Worm (Caenorhabditis elegans): ENCODE measurements around the gene cnc-7.

DNA sequence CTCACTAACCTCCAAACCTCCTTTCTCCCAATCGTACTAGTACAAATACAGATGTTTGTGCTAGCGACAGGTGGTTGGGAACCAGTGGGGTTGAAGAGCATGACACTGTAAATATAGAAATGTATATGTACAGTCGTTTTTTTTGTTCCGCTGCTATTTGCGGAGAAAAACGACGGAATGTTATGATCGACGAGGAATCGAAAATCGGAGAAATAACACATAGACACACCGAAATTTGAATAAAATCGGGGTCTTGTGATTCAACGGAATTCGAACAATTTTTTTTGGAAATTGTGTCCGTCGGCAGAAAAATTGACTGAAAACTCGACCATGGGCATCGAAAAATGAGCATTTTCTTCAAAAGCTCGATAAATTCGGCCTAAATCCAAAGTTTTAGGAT is 17.8 kb downstream of the cnc-7 start, which contains the start of gene F53H2.3:
- no peak for TF ChIP-seq dao-5 (tag; optimal IDR thresholded peaks at IDR 0.05)
- TF ChIP-seq him-1 (tag; optimal IDR thresholded peaks at IDR 0.05), result no peak
